Worm (Caenorhabditis elegans) whole organism, L2 larva: Measurements from ENCODE around the gene T05C12.9.

Source experiments
- C34F6.9 ChIP-seq: fragments of 150-350 bp; optimal IDR thresholded peaks from 2 replicates; lab custom pipeline; 2014; ENCODE audit warnings: missing biosample characterization, missing genetic modification characterization
- F13H6.1 ChIP-seq: sonication (generic microtip); optimal IDR thresholded peaks from 2 replicates; lab custom pipeline; 2016; ENCODE audit warnings: missing genetic modification characterization, missing compliant biosample characterization
- R02D3.7 ChIP-seq: fragments of 150-350 bp; optimal IDR thresholded peaks from 2 replicates; lab custom pipeline; 2014; ENCODE audit warnings: missing biosample characterization, missing genetic modification characterization
- alr-1 ChIP-seq: fragments of 150-350 bp; optimal IDR thresholded peaks from 2 replicates; lab custom pipeline; 2014; ENCODE audit warnings: missing biosample characterization, missing genetic modification characterization
- aly-2 ChIP-seq: fragments of 150-350 bp; optimal IDR thresholded peaks from 2 replicates; lab custom pipeline; 2014; ENCODE audit warnings: missing biosample characterization, missing genetic modification characterization
- blmp-1 ChIP-seq: sonication (generic microtip); optimal IDR thresholded peaks from 2 replicates; lab custom pipeline; 2017; ENCODE audit warnings: missing genetic modification characterization, mild to moderate bottlenecking, missing compliant biosample characterization, antibody characterized with exemption, moderate library complexity; ENCODE audit not compliant: insufficient read depth
- ceh-82 ChIP-seq: fragments of 150-350 bp; optimal IDR thresholded peaks from 2 replicates; lab custom pipeline; 2014; ENCODE audit warnings: missing biosample characterization, missing genetic modification characterization
- crh-2 ChIP-seq: sonication (generic microtip); optimal IDR thresholded peaks from 2 replicates; lab custom pipeline; 2017; ENCODE audit warnings: missing biosample characterization, missing genetic modification characterization
- dmd-4 ChIP-seq: sonication (generic microtip); optimal IDR thresholded peaks from 2 replicates; lab custom pipeline; 2017; ENCODE audit warnings: missing biosample characterization, missing genetic modification characterization
- egl-27 ChIP-seq: sonication (generic microtip); optimal IDR thresholded peaks from 3 replicates; lab custom pipeline; 2017; ENCODE audit warnings: missing biosample characterization, missing genetic modification reagents, missing genetic modification characterization
- elt-3 ChIP-seq: sonication (generic microtip); optimal IDR thresholded peaks from 2 replicates; lab custom pipeline; 2017; ENCODE audit warnings: missing biosample characterization, missing genetic modification characterization
- fos-1 ChIP-seq: fragments of 150-350 bp; optimal IDR thresholded peaks from 2 replicates; lab custom pipeline; 2014; ENCODE audit warnings: missing biosample characterization, missing genetic modification characterization
- gmeb-1 ChIP-seq: fragments of 150-350 bp; optimal IDR thresholded peaks from 2 replicates; lab custom pipeline; 2014; ENCODE audit warnings: missing biosample characterization, missing genetic modification characterization
- lin-39 ChIP-seq: fragments of 150-350 bp; optimal IDR thresholded peaks from 2 replicates; lab custom pipeline; 2014; ENCODE audit warnings: missing biosample characterization, missing genetic modification reagents, missing genetic modification characterization
- lsy-2 ChIP-seq, 2 experiments: fragments of 150-350 bp in 1 of 2; sonication (generic microtip) in 1 of 2; optimal IDR thresholded peaks; 2 replicates each; lab custom pipeline; 2014 to 2017; ENCODE audit warnings: missing biosample characterization in 2 of 2, missing genetic modification characterization in 2 of 2
- mbf-1 ChIP-seq: sonication (generic microtip); optimal IDR thresholded peaks from 2 replicates; lab custom pipeline; 2017; ENCODE audit warnings: missing biosample characterization, missing genetic modification characterization
- nhr-10 ChIP-seq: sonication (generic microtip); optimal IDR thresholded peaks from 2 replicates; lab custom pipeline; 2017; ENCODE audit warnings: missing biosample characterization, missing genetic modification characterization
- nhr-11 ChIP-seq: fragments of 150-350 bp; optimal IDR thresholded peaks from 2 replicates; lab custom pipeline; 2014; ENCODE audit warnings: missing biosample characterization, missing genetic modification characterization
- nhr-12 ChIP-seq: fragments of 150-350 bp; optimal IDR thresholded peaks from 2 replicates; lab custom pipeline; 2014; ENCODE audit warnings: missing biosample characterization, missing genetic modification characterization
- nhr-129 ChIP-seq: fragments of 150-350 bp; optimal IDR thresholded peaks from 2 replicates; lab custom pipeline; 2014; ENCODE audit warnings: missing biosample characterization, missing genetic modification characterization
- nhr-21 ChIP-seq: fragments of 150-350 bp; optimal IDR thresholded peaks from 2 replicates; lab custom pipeline; 2014; ENCODE audit warnings: missing biosample characterization, missing genetic modification characterization
- nhr-23 ChIP-seq: fragments of 150-350 bp; optimal IDR thresholded peaks from 2 replicates; lab custom pipeline; 2014; ENCODE audit warnings: missing biosample characterization, missing genetic modification reagents, missing genetic modification characterization
- nhr-237 ChIP-seq: fragments of 150-350 bp; optimal IDR thresholded peaks from 2 replicates; lab custom pipeline; 2014; ENCODE audit warnings: missing biosample characterization, missing genetic modification characterization
- nhr-25 ChIP-seq: fragments of 150-350 bp; sonication (generic microtip); optimal IDR thresholded peaks from 3 replicates; lab custom pipeline; 2014; ENCODE audit warnings: missing biosample characterization, missing genetic modification characterization
- nhr-6 ChIP-seq: fragments of 150-350 bp; optimal IDR thresholded peaks from 2 replicates; lab custom pipeline; 2014; ENCODE audit warnings: missing biosample characterization, missing genetic modification characterization
- nhr-77 ChIP-seq: fragments of 150-350 bp; optimal IDR thresholded peaks from 2 replicates; lab custom pipeline; 2014; ENCODE audit warnings: missing biosample characterization, missing genetic modification characterization
- peb-1 ChIP-seq: fragments of 150-350 bp; optimal IDR thresholded peaks from 2 replicates; lab custom pipeline; 2014; ENCODE audit warnings: missing biosample characterization, missing genetic modification characterization
- sem-4 ChIP-seq: fragments of 150-350 bp; optimal IDR thresholded peaks from 2 replicates; lab custom pipeline; 2014; ENCODE audit warnings: missing biosample characterization, missing genetic modification reagents, missing genetic modification characterization
- skn-1 ChIP-seq: sonication (generic microtip); optimal IDR thresholded peaks from 2 replicates; lab custom pipeline; 2017; ENCODE audit warnings: missing biosample characterization, missing genetic modification characterization
- sma-3 ChIP-seq: sonication (generic microtip); optimal IDR thresholded peaks from 2 replicates; lab custom pipeline; 2016; ENCODE audit warnings: missing genetic modification reagents, missing genetic modification characterization, missing compliant biosample characterization
- sma-9 ChIP-seq, 2 experiments: fragments of 150-350 bp in 1 of 2; sonication (generic microtip) in 1 of 2; optimal IDR thresholded peaks; 2 replicates each; lab custom pipeline; 2014 to 2016; ENCODE audit warnings: missing genetic modification characterization in 2 of 2, mild to moderate bottlenecking in 1 of 2, missing biosample characterization in 1 of 2, missing compliant biosample characterization in 1 of 2, missing genetic modification reagents in 1 of 2, moderate library complexity in 1 of 2
- snpc-4 ChIP-seq: fragments of 150-350 bp; optimal IDR thresholded peaks from 2 replicates; lab custom pipeline; 2014; ENCODE audit warnings: missing biosample characterization, missing genetic modification characterization
- unc-39 ChIP-seq: fragments of 150-350 bp; optimal IDR thresholded peaks from 2 replicates; lab custom pipeline; 2014; ENCODE audit warnings: missing biosample characterization, missing genetic modification characterization
- unc-55 ChIP-seq: fragments of 150-350 bp; sonication (generic microtip); optimal IDR thresholded peaks from 3 replicates; lab custom pipeline; 2014; ENCODE audit warnings: missing biosample characterization, missing genetic modification reagents, missing genetic modification characterization
- unc-62 ChIP-seq: fragments of 150-350 bp; optimal IDR thresholded peaks from 2 replicates; lab custom pipeline; 2014; ENCODE audit warnings: missing biosample characterization, missing genetic modification reagents, missing genetic modification characterization
- zag-1 ChIP-seq: fragments of 150-350 bp; optimal IDR thresholded peaks from 2 replicates; lab custom pipeline; 2014; ENCODE audit warnings: missing biosample characterization, missing genetic modification characterization
- ztf-1 ChIP-seq: fragments of 200-800 bp; sonication (Bioruptor generic); conservative IDR thresholded peaks from 2 replicates; pipeline ENCODE4 v1.3.6; 2022; ENCODE audit warnings: missing genetic modification characterization, missing compliant biosample characterization
- ztf-4 ChIP-seq: fragments of 150-350 bp; optimal IDR thresholded peaks from 2 replicates; lab custom pipeline; 2014; ENCODE audit warnings: missing biosample characterization, missing genetic modification characterization

T05C12.9 gene

DNA sequence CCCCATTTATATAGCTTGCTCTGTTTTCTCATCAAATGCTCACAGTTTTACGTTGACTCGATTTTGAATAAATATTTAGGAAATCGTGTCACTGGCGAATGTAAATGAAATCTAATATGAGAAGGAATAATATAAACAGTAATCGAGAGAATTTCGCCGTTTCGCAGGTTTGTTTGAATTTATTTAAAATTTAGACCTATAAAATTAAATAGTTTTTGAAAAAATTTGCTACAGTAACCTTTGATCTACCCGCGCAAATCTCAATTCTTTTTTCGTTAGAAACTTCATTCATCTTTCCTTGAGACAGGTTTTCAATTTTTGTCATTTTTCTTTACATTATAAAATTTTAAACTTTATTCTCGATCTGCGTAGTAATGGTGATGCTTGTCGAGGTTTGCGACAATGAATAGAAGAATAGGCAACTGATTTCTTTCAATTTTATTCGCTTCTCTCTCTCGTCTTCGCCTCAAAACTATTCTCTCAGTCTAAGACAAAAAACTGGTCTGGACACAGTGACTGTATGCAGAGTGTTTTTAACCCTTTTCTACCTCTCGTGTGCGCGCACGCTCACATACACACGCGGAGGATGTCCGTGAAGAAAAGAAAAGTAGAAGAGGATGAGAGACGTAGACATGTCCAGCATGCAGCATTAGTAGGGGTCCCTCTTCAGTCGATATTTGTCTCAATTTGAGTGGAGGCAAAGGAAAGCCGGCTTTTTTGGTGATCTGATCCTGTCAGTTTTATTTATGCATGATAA, 29.5 kb upstream of the T05C12.9 start, which contains the start of gene dab-1 (continued):
- TF ChIP-seq nhr-6 (tag; lab: Kevin White, UChicago) (no peak), nhr-12 (tag; lab: Kevin White, UChicago) (no peak), fos-1 (tag; lab: Kevin White, UChicago) (peak; percentile 35), zag-1 (tag; lab: Kevin White, UChicago) (no peak), blmp-1 (tag; lab: Kevin White, UChicago) (peak; percentile 10), dmd-4 (tag; lab: Kevin White, UChicago) (no peak), nhr-237 (tag; lab: Kevin White, UChicago) (no peak), C34F6.9 (tag; lab: Kevin White, UChicago) (peak; percentile 46), nhr-23 (no peak), alr-1 (no peak), aly-2 (no peak), egl-27 (tag; lab: Kevin White, UChicago) (no peak), ztf-4 (no peak), F13H6.1 (tag; lab: Kevin White, UChicago) (no peak), snpc-4 (no peak), nhr-129 (tag; lab: Kevin White, UChicago) (peak; percentile 68), lsy-2 (tag; optimal IDR thresholded peaks at IDR 0.05; lab: Kevin White, UChicago) (peak in 1 of 2 experiments; percentile 32), nhr-25 (tag; lab: Kevin White, UChicago) (peak; percentile 86), crh-2 (tag; lab: Kevin White, UChicago) (no peak), nhr-10 (tag; lab: Kevin White, UChicago) (no peak), nhr-21 (tag; lab: Kevin White, UChicago) (peak; percentile 43), R02D3.7 (tag; lab: Kevin White, UChicago) (no peak), gmeb-1 (tag; lab: Kevin White, UChicago) (no peak), skn-1 (no peak), nhr-77 (tag; lab: Kevin White, UChicago) (no peak), sma-9 (GFP tag; optimal IDR thresholded peaks at IDR 0.05; lab: Kevin White, UChicago) (no peak), sma-9 (tag; optimal IDR thresholded peaks at IDR 0.05; lab: Kevin White, UChicago) (no peak)

DNA sequence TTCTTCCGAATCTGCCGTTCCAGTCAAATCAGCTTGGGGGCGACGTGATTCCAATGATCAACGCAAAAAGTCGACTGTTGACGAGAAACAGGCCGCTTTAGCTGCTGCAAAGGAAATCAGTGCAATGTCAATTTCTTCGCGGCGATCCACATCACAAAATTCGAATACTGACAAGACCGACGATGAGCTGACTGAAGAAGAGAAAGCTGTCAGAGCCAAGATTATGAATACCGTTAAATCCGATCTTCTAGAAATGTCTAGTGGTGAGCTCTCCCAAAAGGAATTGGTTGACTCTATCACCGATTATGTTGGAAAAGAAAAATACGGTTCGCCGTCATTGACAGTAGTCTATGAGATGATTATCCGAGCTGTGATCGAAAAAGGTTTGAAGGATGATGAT, 27.2 kb upstream of the T05C12.9 start:
- TF ChIP-seq sma-3 (GFP tag; lab: Kevin White, UChicago): no peak
- no peak for TF ChIP-seq ztf-1
- no peak for TF ChIP-seq blmp-1 (tag; lab: Kevin White, UChicago)
- TF ChIP-seq ztf-4: no peak
- TF ChIP-seq unc-39 (tag; lab: Kevin White, UChicago): no peak
- no peak for TF ChIP-seq alr-1
- no peak for TF ChIP-seq nhr-10 (tag; lab: Kevin White, UChicago)

DNA sequence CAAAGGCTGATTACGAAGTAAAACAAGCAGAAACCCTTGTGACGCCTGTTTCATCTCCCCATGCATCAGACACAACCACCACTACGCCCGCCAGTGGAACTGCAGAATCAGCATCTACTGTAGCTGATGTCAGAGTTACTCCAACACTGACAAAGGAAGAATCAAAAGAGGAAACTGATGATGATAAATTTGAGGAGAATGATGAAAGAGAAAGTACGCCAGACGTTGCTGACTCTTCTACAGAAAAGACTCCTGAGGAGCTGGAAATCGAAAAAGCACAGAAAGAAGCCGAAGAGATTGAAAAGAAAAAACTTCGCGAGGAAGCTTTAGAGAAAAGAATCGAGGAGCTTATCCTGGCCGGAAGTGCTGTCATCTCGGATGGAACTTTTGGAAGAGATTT, 25.2 kb upstream of the T05C12.9 start:
- TF ChIP-seq ztf-1 (no peak), nhr-11 (tag; lab: Kevin White, UChicago) (no peak), alr-1 (no peak), R02D3.7 (tag; lab: Kevin White, UChicago) (no peak), skn-1 (no peak), aly-2 (no peak), elt-3 (tag; lab: Kevin White, UChicago) (no peak), snpc-4 (no peak), ztf-4 (no peak), F13H6.1 (tag; lab: Kevin White, UChicago) (no peak), nhr-23 (no peak), sem-4 (no peak), dmd-4 (tag; lab: Kevin White, UChicago) (no peak), nhr-12 (tag; lab: Kevin White, UChicago) (no peak), mbf-1 (tag; lab: Kevin White, UChicago) (no peak), egl-27 (tag; lab: Kevin White, UChicago) (no peak), nhr-6 (tag; lab: Kevin White, UChicago) (no peak), peb-1 (tag; lab: Kevin White, UChicago) (no peak), blmp-1 (tag; lab: Kevin White, UChicago) (no peak)

DNA sequence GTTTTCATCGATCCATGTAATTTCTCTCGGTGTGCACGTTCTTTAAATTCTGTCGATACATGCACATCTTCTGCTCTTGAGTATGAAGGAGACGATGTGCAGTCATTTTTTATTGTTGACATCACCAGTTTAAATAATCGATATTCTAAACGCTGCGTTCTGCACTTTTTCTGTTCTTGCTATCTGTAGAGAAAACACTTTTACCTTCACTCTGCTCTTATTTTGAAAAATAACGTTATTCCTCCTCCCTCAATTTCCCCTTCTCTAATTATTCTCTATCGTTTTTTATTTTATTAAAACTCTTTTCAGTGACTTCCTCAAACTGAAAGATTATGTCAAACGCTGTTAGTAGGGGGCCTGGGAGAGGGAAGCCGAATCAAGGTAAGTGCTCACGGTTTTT, 23.9 kb upstream of the T05C12.9 start, which contains the start of gene ifg-1:
TSS of gene ifg-1 (plus strand) at position 301 of the 400 bp plus-strand sequence.
- TF ChIP-seq C34F6.9 (tag; lab: Kevin White, UChicago): no peak
- TF ChIP-seq mbf-1 (tag; lab: Kevin White, UChicago): no peak
- TF ChIP-seq nhr-129 (tag; lab: Kevin White, UChicago): no peak
- TF ChIP-seq F13H6.1 (tag; lab: Kevin White, UChicago): no peak
- TF ChIP-seq lsy-2 (tag; optimal IDR thresholded peaks at IDR 0.05; lab: Kevin White, UChicago): no peak
- no peak for TF ChIP-seq unc-62 (GFP tag; lab: Kevin White, UChicago)
- no peak for TF ChIP-seq R02D3.7 (tag; lab: Kevin White, UChicago)
- no peak for TF ChIP-seq nhr-237 (tag; lab: Kevin White, UChicago)
- no peak for TF ChIP-seq unc-55 (GFP tag; lab: Kevin White, UChicago)
- TF ChIP-seq crh-2 (tag; lab: Kevin White, UChicago): no peak
- TF ChIP-seq nhr-23: no peak
- TF ChIP-seq ceh-82 (tag; lab: Kevin White, UChicago): no peak
- no peak for TF ChIP-seq lin-39 (tag; lab: Kevin White, UChicago)
- TF ChIP-seq unc-39 (tag; lab: Kevin White, UChicago): no peak
- TF ChIP-seq nhr-12 (tag; lab: Kevin White, UChicago): no peak
- TF ChIP-seq, all 48 proteins: peak for 0
